Fruit fly (Drosophila melanogaster) whole organism, embryonic: Measurements from ENCODE around the gene dec.

ENCODE experiments used
- B-H1 ChIP-seq: fragments of 200-800 bp; sonication (Bioruptor generic); IDR thresholded peaks from 3 replicates; pipeline ENCODE4 v1.3.6; 2022; ENCODE audit warnings: missing biosample characterization, missing genetic modification characterization
- Bgb ChIP-seq: fragments of 200-800 bp; sonication (Bioruptor generic); IDR thresholded peaks from 2 replicates; pipeline ENCODE4 v1.3.6; 2022; ENCODE audit warnings: missing biosample characterization, missing genetic modification characterization; ENCODE audit not compliant: partially characterized antibody
- CG10654 ChIP-seq: fragments of 200-800 bp; sonication (Bioruptor generic); optimal IDR thresholded peaks from 2 replicates; lab custom pipeline; 2016; ENCODE audit warnings: missing biosample characterization, missing genetic modification characterization
- CG10979 ChIP-seq: fragments of 200-800 bp; sonication (Bioruptor generic); optimal IDR thresholded peaks from 2 replicates; lab custom pipeline; 2018; ENCODE audit warnings: missing biosample characterization, mild to moderate bottlenecking, missing genetic modification characterization, moderate library complexity
- CG1233 ChIP-seq: fragments of 200-800 bp; sonication (Bioruptor generic); optimal IDR thresholded peaks from 4 replicates; lab custom pipeline; 2018; ENCODE audit warnings: missing biosample characterization, mild to moderate bottlenecking, missing genetic modification characterization
- CG12391 ChIP-seq: fragments of 200-800 bp; sonication (Bioruptor generic); optimal IDR thresholded peaks from 3 replicates; lab custom pipeline; 2018; ENCODE audit warnings: missing biosample characterization, mild to moderate bottlenecking, missing genetic modification characterization, moderate library complexity
- CG13894 ChIP-seq: fragments of 200-800 bp; sonication (Bioruptor generic); optimal IDR thresholded peaks from 3 replicates; lab custom pipeline; 2018; ENCODE audit warnings: missing biosample characterization, mild to moderate bottlenecking, missing genetic modification characterization, moderate library complexity
- CG15479 ChIP-seq: fragments of 200-800 bp; sonication (Bioruptor generic); optimal IDR thresholded peaks from 3 replicates; lab custom pipeline; 2019; ENCODE audit warnings: missing biosample characterization, mild to moderate bottlenecking, missing genetic modification characterization, moderate library complexity
- CG15696 ChIP-seq: fragments of 200-800 bp; sonication (Bioruptor generic); optimal IDR thresholded peaks from 2 replicates; lab custom pipeline; 2019; ENCODE audit warnings: missing biosample characterization, mild to moderate bottlenecking, missing genetic modification characterization, moderate library complexity
- CG16815 ChIP-seq: fragments of 200-800 bp; sonication (Bioruptor generic); optimal IDR thresholded peaks from 3 replicates; lab custom pipeline; 2017; ENCODE audit warnings: missing biosample characterization, mild to moderate bottlenecking, missing genetic modification characterization
- CG17612 ChIP-seq: fragments of 200-800 bp; sonication (Bioruptor generic); IDR thresholded peaks from 2 replicates; pipeline ENCODE4 v1.3.6; 2022; ENCODE audit warnings: missing biosample characterization, missing genetic modification characterization
- CG17912 ChIP-seq: fragments of 200-800 bp; sonication (Bioruptor generic); optimal IDR thresholded peaks from 2 replicates; lab custom pipeline; 2018; ENCODE audit warnings: missing biosample characterization, mild to moderate bottlenecking, missing genetic modification characterization
- CG30403 ChIP-seq: fragments of 200-800 bp; sonication (Bioruptor generic); optimal IDR thresholded peaks from 3 replicates; lab custom pipeline; 2016; ENCODE audit warnings: missing biosample characterization, missing genetic modification characterization
- CG32772 ChIP-seq: fragments of 200-800 bp; sonication (Bioruptor generic); IDR thresholded peaks from 2 replicates; pipeline ENCODE4 v1.3.6; 2022; ENCODE audit warnings: missing biosample characterization, missing genetic modification characterization
- CG33557 ChIP-seq: fragments of 200-800 bp; sonication (Bioruptor generic); optimal IDR thresholded peaks from 2 replicates; lab custom pipeline; 2019; ENCODE audit warnings: missing biosample characterization, mild to moderate bottlenecking, missing genetic modification characterization, moderate library complexity
- CG34376 ChIP-seq: fragments of 200-800 bp; sonication (Bioruptor generic); optimal IDR thresholded peaks from 2 replicates; lab custom pipeline; 2018; ENCODE audit warnings: missing biosample characterization, mild to moderate bottlenecking, missing genetic modification characterization
- CG4360 ChIP-seq: fragments of 200-800 bp; sonication (Bioruptor generic); IDR thresholded peaks from 2 replicates; pipeline ENCODE4 v1.3.6; 2022; ENCODE audit warnings: missing biosample characterization, missing genetic modification characterization
- CG4730 ChIP-seq: fragments of 200-800 bp; sonication (Bioruptor generic); IDR thresholded peaks from 2 replicates; pipeline ENCODE4 v1.3.6; 2022; ENCODE audit warnings: missing biosample characterization, missing genetic modification characterization
- CG6791 ChIP-seq: fragments of 200-800 bp; sonication (Bioruptor generic); IDR thresholded peaks from 3 replicates; pipeline ENCODE4 v1.3.6; 2022; ENCODE audit warnings: missing biosample characterization, missing genetic modification characterization; ENCODE audit not compliant: partially characterized antibody
- CG7271 ChIP-seq: fragments of 200-800 bp; sonication (Bioruptor generic); optimal IDR thresholded peaks from 2 replicates; lab custom pipeline; 2018; ENCODE audit warnings: missing biosample characterization, mild to moderate bottlenecking, missing genetic modification characterization, moderate library complexity
- CG8290 ChIP-seq, 3 experiments: fragments of 200-800 bp; sonication (Bioruptor generic); optimal IDR thresholded peaks; 2 replicates each; lab custom pipeline; 2016 to 2019; ENCODE audit warnings: missing biosample characterization in 3 of 3, missing genetic modification characterization in 3 of 3, mild to moderate bottlenecking in 2 of 3, moderate library complexity in 1 of 3
- CG8944 ChIP-seq: fragments of 200-800 bp; sonication (Bioruptor generic); optimal IDR thresholded peaks from 3 replicates; lab custom pipeline; 2016; ENCODE audit warnings: missing biosample characterization, missing genetic modification characterization
- CHES-1-like ChIP-seq: fragments of 200-800 bp; sonication (Bioruptor generic); optimal IDR thresholded peaks from 2 replicates; lab custom pipeline; 2016; ENCODE audit warnings: missing biosample characterization, missing genetic modification characterization
- Chrac-16 ChIP-seq: fragments of 200-800 bp; sonication (Bioruptor generic); optimal IDR thresholded peaks from 3 replicates; lab custom pipeline; 2016; ENCODE audit warnings: missing biosample characterization, missing genetic modification characterization
- Doc2 ChIP-seq: fragments of 200-800 bp; sonication (Bioruptor generic); IDR thresholded peaks from 2 replicates; pipeline ENCODE4 v1.3.6; 2022; ENCODE audit warnings: missing biosample characterization, missing genetic modification characterization
- Doc3 ChIP-seq: fragments of 200-800 bp; sonication (Bioruptor generic); IDR thresholded peaks from 3 replicates; pipeline ENCODE4 v1.3.6; 2022; ENCODE audit warnings: missing biosample characterization, missing genetic modification characterization; ENCODE audit not compliant: partially characterized antibody
- Drgx ChIP-seq: fragments of 200-800 bp; sonication (Bioruptor generic); IDR thresholded peaks from 2 replicates; pipeline ENCODE4 v1.3.6; 2022; ENCODE audit warnings: missing biosample characterization, missing genetic modification characterization
- HLHmδ ChIP-seq: fragments of 200-800 bp; sonication (Bioruptor generic); optimal IDR thresholded peaks from 2 replicates; lab custom pipeline; 2018; ENCODE audit warnings: missing biosample characterization, mild to moderate bottlenecking, missing genetic modification characterization, moderate library complexity
- Hey ChIP-seq: fragments of 200-800 bp; sonication (Bioruptor generic); optimal IDR thresholded peaks from 3 replicates; lab custom pipeline; 2018; ENCODE audit warnings: missing biosample characterization, mild to moderate bottlenecking, missing genetic modification characterization
- Kr ChIP-seq: fragments of 200-800 bp; sonication (Bioruptor generic); optimal IDR thresholded peaks from 2 replicates; lab custom pipeline; 2017; ENCODE audit warnings: missing biosample characterization, mild to moderate bottlenecking, missing genetic modification characterization
- Poxn ChIP-seq: fragments of 200-800 bp; sonication (Bioruptor generic); IDR thresholded peaks from 2 replicates; pipeline ENCODE4 v1.3.6; 2022; ENCODE audit warnings: missing biosample characterization, missing genetic modification characterization
- Rfx ChIP-seq: fragments of 200-800 bp; sonication (Bioruptor generic); IDR thresholded peaks from 2 replicates; pipeline ENCODE4 v1.3.6; 2022; ENCODE audit warnings: missing biosample characterization, missing genetic modification characterization
- Spps ChIP-seq: fragments of 200-800 bp; sonication (Bioruptor generic); optimal IDR thresholded peaks from 2 replicates; lab custom pipeline; 2018; ENCODE audit warnings: missing biosample characterization, mild to moderate bottlenecking, missing genetic modification characterization
- Vsx1 ChIP-seq: fragments of 200-800 bp; sonication (Bioruptor generic); optimal IDR thresholded peaks from 2 replicates; lab custom pipeline; 2017; ENCODE audit warnings: missing biosample characterization, mild to moderate bottlenecking, missing genetic modification characterization, missing genetic modification reagents
- ara ChIP-seq: fragments of 200-800 bp; sonication (Bioruptor generic); IDR thresholded peaks from 2 replicates; pipeline ENCODE4 v1.3.6; 2022; ENCODE audit warnings: missing biosample characterization, missing genetic modification characterization
- ato ChIP-seq: fragments of 200-800 bp; sonication (Bioruptor generic); IDR thresholded peaks from 2 replicates; pipeline ENCODE4 v1.3.6; 2022; ENCODE audit warnings: missing biosample characterization, missing genetic modification characterization; ENCODE audit not compliant: partially characterized antibody
- gcm2 ChIP-seq: fragments of 200-800 bp; sonication (Bioruptor generic); optimal IDR thresholded peaks from 2 replicates; lab custom pipeline; 2016; ENCODE audit warnings: missing biosample characterization, missing genetic modification characterization
- lola ChIP-seq, 3 experiments: fragments of >200 bp in 2 of 3; fragments of 200-800 bp in 1 of 3; sonication (Bioruptor generic) in 1 of 3; optimal IDR thresholded peaks; 2 replicates each; lab custom pipeline; 2017 to 2019; ENCODE audit warnings: missing biosample characterization in 3 of 3, missing genetic modification characterization in 3 of 3, mild to moderate bottlenecking in 1 of 3, moderate library complexity in 1 of 3
- nerfin-1 ChIP-seq: fragments of 200-800 bp; sonication (Bioruptor generic); optimal IDR thresholded peaks from 3 replicates; lab custom pipeline; 2019; ENCODE audit warnings: missing biosample characterization, mild to moderate bottlenecking, missing genetic modification characterization, moderate library complexity
- odd ChIP-seq: fragments of 200-800 bp; sonication (Bioruptor generic); optimal IDR thresholded peaks from 2 replicates; lab custom pipeline; 2017; ENCODE audit warnings: missing biosample characterization, mild to moderate bottlenecking, missing genetic modification characterization
- pfk ChIP-seq: fragments of 200-800 bp; sonication (Bioruptor generic); optimal IDR thresholded peaks from 2 replicates; lab custom pipeline; 2018; ENCODE audit warnings: missing biosample characterization, mild to moderate bottlenecking, missing genetic modification characterization, moderate library complexity
- phol ChIP-seq: fragments of 200-800 bp; sonication (Bioruptor generic); optimal IDR thresholded peaks from 3 replicates; lab custom pipeline; 2018; ENCODE audit warnings: missing biosample characterization, mild to moderate bottlenecking, missing genetic modification characterization, moderate library complexity
- pum ChIP-seq: fragments of 200-800 bp; sonication (Bioruptor generic); optimal IDR thresholded peaks from 2 replicates; lab custom pipeline; 2016; ENCODE audit warnings: missing biosample characterization, missing genetic modification characterization
- sens ChIP-seq: fragments of 200-800 bp; sonication (Bioruptor generic); peaks from one replicate; lab custom pipeline; 2016; ENCODE audit warnings: missing biosample characterization, missing genetic modification characterization
- toy ChIP-seq: fragments of 200-800 bp; sonication (Bioruptor generic); IDR thresholded peaks from 2 replicates; pipeline ENCODE4 v1.3.6; 2022; ENCODE audit warnings: missing biosample characterization, missing genetic modification characterization
- tup ChIP-seq: fragments of 200-800 bp; sonication (Bioruptor generic); optimal IDR thresholded peaks from 2 replicates; lab custom pipeline; 2016; ENCODE audit warnings: missing biosample characterization, mild to moderate bottlenecking, missing genetic modification characterization, moderate library complexity
- twi ChIP-seq: fragments of 200-800 bp; optimal IDR thresholded peaks from 2 replicates; lab custom pipeline; 2019; ENCODE audit warnings: missing biosample characterization, mild to moderate bottlenecking, missing genetic modification characterization, moderate library complexity
- vnd ChIP-seq: fragments of 200-800 bp; sonication (Bioruptor generic); IDR thresholded peaks from 3 replicates; pipeline ENCODE4 v1.3.6; 2022; ENCODE audit warnings: missing biosample characterization, missing genetic modification characterization; ENCODE audit not compliant: partially characterized antibody
- wor ChIP-seq: fragments of 200-800 bp; sonication (Bioruptor generic); IDR thresholded peaks from 2 replicates; pipeline ENCODE4 v1.3.6; 2022; ENCODE audit warnings: missing biosample characterization, missing genetic modification characterization

The dec gene

DNA sequence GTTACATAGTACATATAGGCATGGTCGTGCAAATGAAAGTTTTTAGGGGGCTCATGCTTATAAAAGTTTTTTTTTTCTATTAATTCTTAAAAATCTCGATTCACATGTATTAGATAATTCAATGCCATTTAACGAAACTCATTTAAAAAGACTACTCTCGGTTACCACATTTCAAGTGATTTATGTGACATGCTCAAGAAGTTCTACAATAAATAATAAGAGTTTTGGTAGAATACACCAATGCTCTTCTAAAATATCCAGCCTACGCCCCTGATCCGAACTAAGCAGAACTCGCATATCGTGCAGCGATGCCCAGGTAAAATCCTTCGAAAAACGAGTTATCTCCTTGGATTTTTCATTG is 19.5 kb upstream of the dec start (continued):
- TF ChIP-seq CG1233 (GFP tag; lab: Kevin White, UChicago) (no peak), CG4730 (GFP tag; lab: Robert Waterston, UW) (no peak), ara (GFP tag; lab: Robert Waterston, UW) (no peak), Spps (tag; lab: Kevin White, UChicago) (no peak), Vsx1 (GFP tag; lab: Kevin White, UChicago) (no peak), odd (no peak), vnd (GFP tag; lab: Robert Waterston, UW) (no peak), wor (no peak), B-H1 (no peak), gcm2 (GFP tag; lab: Kevin White, UChicago) (no peak), CG10654 (GFP tag; lab: Kevin White, UChicago) (no peak), sens (GFP tag; lab: Kevin White, UChicago) (peak; percentile 81), CG8290 (GFP tag; optimal IDR thresholded peaks at IDR 0.05; lab: Kevin White, UChicago) (no peak), CG8290 (tag; optimal IDR thresholded peaks at IDR 0.05; lab: Kevin White, UChicago) (no peak), ato (GFP tag; lab: Robert Waterston, UW) (no peak), toy (GFP tag; lab: Robert Waterston, UW) (no peak), CG10979 (peak; percentile 48), CG17612 (GFP tag; lab: Robert Waterston, UW) (no peak), Bgb (no peak), Drgx (0 out of 2 replicates have a peak, but pooled peaks have one; percentile 28), CG30403 (GFP tag; lab: Kevin White, UChicago) (peak; percentile 18), CG7271 (peak; percentile 11), CG16815 (GFP tag; lab: Kevin White, UChicago) (peak; percentile 17), Doc3 (no peak), CG32772 (no peak), CG6791 (GFP tag; lab: Robert Waterston, UW) (no peak), Hey (tag; lab: Kevin White, UChicago) (no peak), Chrac-16 (GFP tag; lab: Kevin White, UChicago) (peak; percentile 4), CHES-1-like (GFP tag; lab: Kevin White, UChicago) (no peak), CG13894 (tag; lab: Kevin White, UChicago) (no peak), HLHmδ (GFP tag; lab: Kevin White, UChicago) (no peak), nerfin-1 (tag; lab: Kevin White, UChicago) (no peak), Rfx (GFP tag; lab: Robert Waterston, UW) (no peak)

DNA sequence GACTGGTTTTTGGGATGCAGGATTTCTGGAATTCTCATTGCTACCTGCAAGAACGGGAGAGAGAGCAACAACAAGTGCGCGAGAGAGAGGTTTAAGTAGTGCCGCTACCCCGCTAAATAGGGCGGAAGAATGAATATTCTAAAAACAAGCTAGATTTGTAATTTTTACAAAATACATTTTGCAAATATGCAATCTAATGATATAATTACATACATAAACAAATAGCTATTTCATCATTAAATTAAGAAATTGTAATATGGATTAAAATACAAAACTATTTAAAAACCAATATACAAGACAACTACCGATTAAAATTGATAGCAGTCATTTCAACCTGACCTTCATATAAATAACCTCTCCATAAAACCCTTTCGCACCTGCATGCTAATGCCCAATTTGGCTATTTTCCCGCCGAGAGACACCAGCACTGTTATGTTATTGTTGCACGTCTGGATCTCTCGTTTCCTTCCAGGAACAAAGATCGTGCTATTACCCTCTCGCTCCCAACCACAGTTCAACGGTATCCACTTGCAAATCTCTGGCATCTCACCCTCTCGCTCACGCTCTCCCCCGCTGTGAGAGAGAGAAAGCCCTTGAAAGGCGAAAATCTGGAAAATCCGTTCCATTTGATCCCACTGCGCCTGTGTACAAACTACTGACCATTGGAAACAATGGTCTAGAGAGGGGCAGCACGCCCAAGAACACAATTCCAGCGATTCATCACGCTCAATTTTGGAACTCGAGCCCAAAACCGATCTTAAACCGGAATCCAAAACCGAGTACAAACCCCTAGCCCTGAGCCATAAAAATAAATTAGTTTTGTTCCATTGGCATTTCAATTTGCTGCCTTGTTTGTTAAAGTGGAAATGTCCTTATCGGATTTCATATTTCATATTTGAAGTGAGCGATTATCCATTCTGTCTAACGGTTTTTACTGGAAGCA is 18.8 kb upstream of the dec start, which contains the start of gene Nek2:
Nek2 (minus strand) TSS at position 51 of the 943 bp plus-strand sequence.
- TF ChIP-seq Doc2 (GFP tag; lab: Robert Waterston, UW), result no peak
- no peak for TF ChIP-seq CG8944 (GFP tag; lab: Kevin White, UChicago)
- TF ChIP-seq CG15696 (tag; lab: Kevin White, UChicago), result no peak
- TF ChIP-seq phol (tag; lab: Kevin White, UChicago), result peak; percentile 5
- TF ChIP-seq CG4360 (GFP tag; lab: Robert Waterston, UW), result 0 out of 2 replicates have a peak, but pooled peaks have one; percentile 20
- TF ChIP-seq CG12391 (tag; lab: Kevin White, UChicago), result peak; percentile 37
- no peak for TF ChIP-seq CG17912 (GFP tag; lab: Kevin White, UChicago)
- no peak for TF ChIP-seq CG33557
- TF ChIP-seq HLHmδ (GFP tag; lab: Kevin White, UChicago), result peak; percentile 4
- TF ChIP-seq tup, result no peak
- peak; percentile 43 for TF ChIP-seq pfk (GFP tag; lab: Kevin White, UChicago)
- no peak for TF ChIP-seq Poxn (GFP tag; lab: Robert Waterston, UW)
- TF ChIP-seq twi, result peak; percentile 14
- peak; percentile 97 for TF ChIP-seq Kr (GFP tag; lab: Kevin White, UChicago)
- TF ChIP-seq CG15479, result peak; percentile 47
- peak in 1 of 3 experiments; percentile 43 for TF ChIP-seq lola (GFP tag; optimal IDR thresholded peaks at IDR 0.05; lab: Kevin White, UChicago)
- TF ChIP-seq pum (GFP tag; lab: Kevin White, UChicago), result no peak
- TF ChIP-seq CG34376 (GFP tag; lab: Kevin White, UChicago), result no peak
